Fruit fly (Drosophila melanogaster): ENCODE results near the gene CG7368.

Gene CG7368

DNA sequence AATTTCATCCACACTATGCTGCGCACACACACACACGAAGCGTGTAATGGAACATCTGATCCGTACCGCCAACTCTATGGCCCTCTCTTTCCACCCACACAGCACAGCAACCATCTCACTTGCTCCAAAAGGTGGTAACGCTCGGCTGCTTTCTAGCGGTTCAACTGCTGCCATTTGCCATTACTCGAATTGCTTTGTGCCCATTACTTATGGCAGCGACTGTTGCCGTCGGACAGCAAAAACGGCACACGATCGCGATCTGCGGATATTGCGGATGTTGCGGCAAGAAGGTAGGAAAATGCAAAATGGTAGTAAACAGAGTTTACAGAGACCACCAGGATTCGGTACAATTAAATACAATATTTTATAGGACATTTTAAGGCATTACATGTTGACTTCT, 42.2 kb upstream of the CG7368 start (continued):
- TF ChIP-seq zen2 (GFP tag; IDR thresholded peaks at IDR 0.05; ENCODE audit: partially characterized antibody) (no peak), CG3995 (GFP tag; optimal IDR thresholded peaks at IDR 0.05) (no peak), CG8924 (tag; optimal IDR thresholded peaks at IDR 0.05) (no peak), CG15011 (GFP tag; optimal IDR thresholded peaks at IDR 0.05) (no peak), sr (GFP tag; IDR thresholded peaks at IDR 0.05) (peak; percentile 34; the same call in 1 of the 3 replicates), CG8388 (GFP tag; optimal IDR thresholded peaks at IDR 0.05) (peak; percentile 76), so (GFP tag; IDR thresholded peaks at IDR 0.05) (no peak), Hr3 (GFP tag; optimal IDR thresholded peaks at IDR 0.05) (no peak), dmrt99B (tag; optimal IDR thresholded peaks at IDR 0.05) (no peak), CG1832 (GFP tag; optimal IDR thresholded peaks at IDR 0.05) (peak; percentile 39), HmgZ (tag; optimal IDR thresholded peaks at IDR 0.05) (no peak), pros (GFP tag; optimal IDR thresholded peaks at IDR 0.05) (peak; percentile 20)

DNA sequence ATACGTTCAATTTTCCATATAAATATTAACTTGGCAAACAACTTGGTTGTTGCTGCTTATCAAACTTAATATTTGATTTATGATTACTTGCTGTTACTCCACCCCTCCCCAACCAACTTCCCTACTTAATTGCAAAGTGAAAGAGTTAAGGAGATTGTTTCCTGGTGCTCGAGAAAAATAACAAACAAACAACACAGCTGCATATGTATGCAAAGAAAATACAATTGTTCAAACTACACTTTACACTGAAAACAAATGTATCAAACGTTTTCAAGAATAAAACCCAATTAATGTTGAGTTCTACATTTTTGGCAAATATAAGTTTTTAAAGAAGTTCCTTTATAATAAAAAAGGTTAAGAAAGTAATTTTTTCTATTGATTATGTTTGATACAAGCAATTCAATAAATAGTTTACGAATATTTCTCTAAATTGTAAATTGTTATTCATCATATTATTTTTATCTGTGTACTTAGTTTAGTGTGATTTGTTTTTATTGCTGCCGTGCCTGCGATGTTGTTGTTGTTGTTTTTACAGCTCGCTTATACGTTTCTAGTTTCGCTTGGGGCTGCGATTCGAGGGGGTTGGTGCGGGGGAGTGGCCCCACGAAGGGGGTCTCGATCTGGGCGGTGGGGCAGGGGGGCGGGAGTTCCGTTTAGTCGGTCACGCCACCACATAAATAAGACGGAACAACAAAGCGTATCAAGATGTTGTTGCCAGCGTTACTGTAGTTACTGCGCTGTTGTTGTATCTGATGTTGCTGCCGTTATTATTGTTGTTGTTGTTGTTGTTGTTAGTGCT, 41.1 kb upstream of the CG7368 start:
- TF ChIP-seq pita (GFP tag; optimal IDR thresholded peaks at IDR 0.05) (no peak), HmgZ (tag; optimal IDR thresholded peaks at IDR 0.05) (peak; percentile 65), klu (GFP tag; IDR thresholded peaks at IDR 0.05) (peak; percentile 36; the same call in 1 of the 2 replicates), gce (GFP tag; IDR thresholded peaks at IDR 0.05) (peak; percentile 26; the same call in 1 of the 3 replicates), stc (GFP tag; IDR thresholded peaks at IDR 0.05) (peak; percentile 77; the same call in 1 of the 2 replicates), CG4820 (GFP tag; optimal IDR thresholded peaks at IDR 0.05) (peak; percentile 70), pfk (GFP tag; optimal IDR thresholded peaks at IDR 0.05) (no peak), Bdp1 (GFP tag; optimal IDR thresholded peaks at IDR 0.05) (no peak), CG13287 (GFP tag; IDR thresholded peaks at IDR 0.05; ENCODE audit: partially characterized antibody) (peak; percentile 26; the same call in 1 of the 2 replicates), ttk (GFP tag; IDR thresholded peaks at IDR 0.05) (peak; percentile 46; the same call in 1 of the 2 replicates), Elba2 (GFP tag; optimal IDR thresholded peaks at IDR 0.05) (no peak), CG17568 (GFP tag; optimal IDR thresholded peaks at IDR 0.05) (peak; percentile 49), CG1024 (GFP tag; IDR thresholded peaks at IDR 0.05) (peak; percentile 28; the same call in 1 of the 2 replicates), gem (tag; optimal IDR thresholded peaks at IDR 0.05) (peak; percentile 91), ap (GFP tag; IDR thresholded peaks at IDR 0.05) (peak; percentile 15; the same call in 1 of the 2 replicates), CTCF (GFP tag; optimal IDR thresholded peaks at IDR 0.05) (peak; percentile 2), mirr (GFP tag; optimal IDR thresholded peaks at IDR 0.05) (peak; percentile 68), Atf3 (GFP tag; optimal IDR thresholded peaks at IDR 0.05) (peak; percentile 49), otp (GFP tag; IDR thresholded peaks at IDR 0.05) (no peak), tap (tag; optimal IDR thresholded peaks at IDR 0.05) (peak; percentile 60), lab (GFP tag; optimal IDR thresholded peaks at IDR 0.05) (peak; percentile 72), CG8924 (tag; optimal IDR thresholded peaks at IDR 0.05) (peak; percentile 88), CG3407 (GFP tag; optimal IDR thresholded peaks at IDR 0.05) (peak; percentile 63), Abd-B (GFP tag; optimal IDR thresholded peaks at IDR 0.05) (peak; percentile 64), Rx (GFP tag; IDR thresholded peaks at IDR 0.05) (no peak), abd-A (tag; optimal IDR thresholded peaks at IDR 0.05) (peak; percentile 91), CG4424 (GFP tag; optimal IDR thresholded peaks at IDR 0.05) (peak; percentile 71), Hr78 (GFP tag; optimal IDR thresholded peaks at IDR 0.05) (peak in 1 of 2 experiments; percentile 34), dmrt11E (tag; optimal IDR thresholded peaks at IDR 0.05) (peak; percentile 82), CG7963 (GFP tag; IDR thresholded peaks at IDR 0.05; ENCODE audit: partially characterized antibody) (0 out of 3 replicates have a peak, but pooled peaks have one; percentile 7), gt (GFP tag; IDR thresholded peaks at IDR 0.05) (no peak), MBD-R2 (GFP tag; IDR thresholded peaks at IDR 0.05) (no peak), Nf-YB (GFP tag; optimal IDR thresholded peaks at IDR 0.05) (peak; percentile 64), pan (optimal IDR thresholded peaks at IDR 0.05) (no peak), pan (GFP tag; optimal IDR thresholded peaks at IDR 0.05 in 1 of 2, IDR thresholded peaks at IDR 0.05 in 1 of 2) (peak in 1 of 2 experiments; percentile 58), CG2116 (GFP tag; optimal IDR thresholded peaks at IDR 0.05) (peak; percentile 35), HLH4C (GFP tag; IDR thresholded peaks at IDR 0.05; ENCODE audit: partially characterized antibody) (no peak), CG43689 (GFP tag; IDR thresholded peaks at IDR 0.05) (no peak)

Measured in whole organism, embryonic.